Worm (Caenorhabditis elegans) whole organism, midembryonic: ENCODE data around the gene R12B2.2.

Experiments used
- T22C8.4 ChIP-seq: fragments of 200-800 bp; sonication (Bioruptor generic); IDR thresholded peaks from 2 replicates; pipeline ENCODE4 v1.3.6; 2022; ENCODE audit warnings: missing genetic modification characterization, missing compliant biosample characterization
- cog-1 ChIP-seq: sonication (generic microtip); optimal IDR thresholded peaks from 2 replicates; lab custom pipeline; 2016; ENCODE audit warnings: missing genetic modification characterization, missing compliant biosample characterization
- flt-1 ChIP-seq: fragments of 200-800 bp; sonication (Bioruptor generic); IDR thresholded peaks from 2 replicates; pipeline ENCODE4 v1.3.6; 2022; ENCODE audit warnings: missing genetic modification characterization, missing compliant biosample characterization
- klf-2 ChIP-seq: fragments of 200-800 bp; sonication (Bioruptor generic); conservative IDR thresholded peaks from 2 replicates; pipeline ENCODE4 v1.3.6; 2022; ENCODE audit warnings: missing genetic modification reagents, missing genetic modification characterization, missing compliant biosample characterization
- med-1 ChIP-seq: sonication (generic microtip); optimal IDR thresholded peaks from 2 replicates; lab custom pipeline; 2017; ENCODE audit warnings: missing genetic modification characterization, mild to moderate bottlenecking, missing compliant biosample characterization, antibody characterized with exemption, missing genetic modification reagents; ENCODE audit not compliant: insufficient read depth
- ref-1 ChIP-seq: fragments of 200-800 bp; sonication (Bioruptor generic); conservative IDR thresholded peaks from 2 replicates; pipeline ENCODE4 v1.3.6; 2022; ENCODE audit warnings: missing genetic modification reagents, missing genetic modification characterization, missing compliant biosample characterization
- tab-1 ChIP-seq: fragments of 200-800 bp; sonication (Bioruptor generic); IDR thresholded peaks from 2 replicates; pipeline ENCODE4 v1.3.6; 2022; ENCODE audit warnings: missing genetic modification characterization, missing compliant biosample characterization
- ztf-23 ChIP-seq: fragments of 200-800 bp; sonication (Bioruptor generic); IDR thresholded peaks from 2 replicates; pipeline ENCODE4 v1.3.6; 2022; ENCODE audit warnings: missing genetic modification reagents, missing genetic modification characterization, missing compliant biosample characterization
- ztf-29 ChIP-seq: fragments of 200-800 bp; sonication (Bioruptor generic); IDR thresholded peaks from 2 replicates; pipeline ENCODE4 v1.3.6; 2022; ENCODE audit warnings: missing genetic modification reagents, missing genetic modification characterization, missing compliant biosample characterization

- TF ChIP-seq med-1 (GFP tag; lab: Kevin White, UChicago): no peak
- TF ChIP-seq cog-1: no peak
- no peak for TF ChIP-seq flt-1 (GFP tag; lab: Robert Waterston, UW)
- no peak for TF ChIP-seq ztf-29 (GFP tag; lab: Robert Waterston, UW)
- TF ChIP-seq T22C8.4: no peak
- no peak for TF ChIP-seq klf-2
- TF ChIP-seq tab-1 (GFP tag; lab: Robert Waterston, UW): no peak
- no peak for TF ChIP-seq ref-1 (GFP tag; lab: Robert Waterston, UW)
- no peak for TF ChIP-seq ztf-23 (GFP tag; lab: Robert Waterston, UW)
Measured at ce11 chrIII:5758519-5759099, 48.2 kb upstream of the R12B2.2 start.
